Fruit fly (Drosophila melanogaster): ENCODE measurements around the gene Mob3.

Mob3 gene

DNA sequence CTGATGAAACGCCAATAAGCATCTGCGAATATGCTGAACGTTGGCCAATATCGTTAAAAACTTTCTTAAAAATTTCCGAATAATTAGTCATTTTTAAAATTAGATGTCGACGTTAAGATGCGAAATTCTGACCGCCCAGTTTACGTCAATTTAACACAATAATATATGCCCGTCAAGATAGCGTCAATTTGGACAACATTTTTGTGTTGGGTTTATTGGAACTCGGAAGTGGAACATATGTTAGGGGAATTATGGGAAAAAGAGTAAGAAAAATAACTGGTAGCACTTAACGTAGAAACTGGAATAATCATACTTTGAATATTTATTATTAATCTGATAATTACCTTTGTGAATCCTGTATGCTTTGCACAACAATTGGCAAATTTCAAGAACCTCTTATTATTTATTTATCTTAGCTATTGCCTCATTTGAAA, 9.4 kb upstream of the Mob3 start, which contains the start of gene CG5676:
Gene CG5676 (minus strand): TSS at position 167 of the 434 bp plus-strand sequence.
- TF ChIP-seq Smox (GFP tag; optimal IDR thresholded peaks at IDR 0.05) (no peak), eg (GFP tag; IDR thresholded peaks at IDR 0.05) (no peak), CG6808 (GFP tag; optimal IDR thresholded peaks at IDR 0.05) (no peak), Lpt (GFP tag; optimal IDR thresholded peaks at IDR 0.05) (no peak), spab (GFP tag; optimal IDR thresholded peaks at IDR 0.05) (no peak), CG7368 (GFP tag; optimal IDR thresholded peaks at IDR 0.05) (no peak), CG32006 (GFP tag; optimal IDR thresholded peaks at IDR 0.05) (no peak), CG6854 (GFP tag; optimal IDR thresholded peaks at IDR 0.05) (no peak), salr (GFP tag; optimal IDR thresholded peaks at IDR 0.05) (no peak), fkh (GFP tag; optimal IDR thresholded peaks at IDR 0.05) (no peak), CG31627 (GFP tag; optimal IDR thresholded peaks at IDR 0.05) (no peak)

- no peak for TF ChIP-seq CG16779 (tag; optimal IDR thresholded peaks at IDR 0.05)
- no peak for TF ChIP-seq CG6163 (GFP tag; IDR thresholded peaks at IDR 0.05)
- TF ChIP-seq Eip78C (GFP tag): peak; percentile 83
These were observed 5.0 kb upstream of the Mob3 start for dm6 chr2L:10259960-10260749.

- TF ChIP-seq esn (GFP tag; optimal IDR thresholded peaks at IDR 0.05) (peak; percentile 67), CG6276 (GFP tag; optimal IDR thresholded peaks at IDR 0.05) (no peak), Ets21C (GFP tag; optimal IDR thresholded peaks at IDR 0.05) (peak; percentile 42), CG8632 (GFP tag; optimal IDR thresholded peaks at IDR 0.05) (peak; percentile 37), lz (GFP tag; optimal IDR thresholded peaks at IDR 0.05) (peak; percentile 69), svp (GFP tag) (no peak), Eip75B (GFP tag; optimal IDR thresholded peaks at IDR 0.05) (peak; percentile 66), Hr38 (GFP tag; optimal IDR thresholded peaks at IDR 0.05) (no peak), Met (GFP tag; optimal IDR thresholded peaks at IDR 0.05) (peak; percentile 71), cyc (GFP tag; optimal IDR thresholded peaks at IDR 0.05) (peak; percentile 52), CG3032 (tag; optimal IDR thresholded peaks at IDR 0.05) (peak; percentile 61), Eip78C (GFP tag) (peak; percentile 89), Hr4 (GFP tag; optimal IDR thresholded peaks at IDR 0.05) (peak; percentile 80), OdsH (GFP tag; optimal IDR thresholded peaks at IDR 0.05) (peak; percentile 62), CG8319 (GFP tag; optimal IDR thresholded peaks at IDR 0.05) (peak; percentile 48), CG9139 (GFP tag; optimal IDR thresholded peaks at IDR 0.05) (no peak), Sox14 (GFP tag; optimal IDR thresholded peaks at IDR 0.05) (peak; percentile 55), CG6792 (GFP tag; optimal IDR thresholded peaks at IDR 0.05) (peak; percentile 16), spab (GFP tag; optimal IDR thresholded peaks at IDR 0.05) (no peak), acj6 (GFP tag; optimal IDR thresholded peaks at IDR 0.05) (peak; percentile 50), CG31627 (GFP tag; optimal IDR thresholded peaks at IDR 0.05) (peak; percentile 56), CG6854 (GFP tag; optimal IDR thresholded peaks at IDR 0.05) (peak; percentile 25), fkh (GFP tag; optimal IDR thresholded peaks at IDR 0.05) (peak; percentile 86), Sox15 (GFP tag; optimal IDR thresholded peaks at IDR 0.05) (peak; percentile 11), CG11902 (GFP tag; optimal IDR thresholded peaks at IDR 0.05) (peak; percentile 33), CG15336 (GFP tag; IDR thresholded peaks at IDR 0.05) (peak; percentile 72), ss (GFP tag; optimal IDR thresholded peaks at IDR 0.05) (peak in 1 of 2 experiments; percentile 3), CG4318 (GFP tag; optimal IDR thresholded peaks at IDR 0.05) (no peak), fd59A (GFP tag; optimal IDR thresholded peaks at IDR 0.05) (no peak), net (GFP tag; optimal IDR thresholded peaks at IDR 0.05) (no peak), topi (GFP tag; optimal IDR thresholded peaks at IDR 0.05) (peak; percentile 68), Ets96B (tag; optimal IDR thresholded peaks at IDR 0.05) (peak; percentile 55)
These were observed 4.2 kb upstream of the Mob3 start, which contains the start of gene Pten for dm6 chr2L:10260750-10261493. Gene Pten (minus strand): TSS chr2L:10261049.
